Worm (Caenorhabditis elegans) whole organism, L4 larva: Measurements from ENCODE around the gene lab-2.

ENCODE experiments used
- F49E8.2 ChIP-seq: sonication (generic microtip); optimal IDR thresholded peaks from 2 replicates; lab custom pipeline; 2016; ENCODE audit warnings: missing compliant biosample characterization, mild to moderate bottlenecking, missing genetic modification characterization, borderline replicate concordance
- T26A8.4 ChIP-seq: fragments of 200-800 bp; sonication (Bioruptor generic); IDR thresholded peaks from 2 replicates; pipeline ENCODE4 v1.3.6; 2022; ENCODE audit warnings: missing genetic modification characterization, missing compliant biosample characterization
- ZK546.5 ChIP-seq, 2 experiments: sonication (generic microtip); optimal IDR thresholded peaks; 2 replicates each; lab custom pipeline; 2017; ENCODE audit warnings: missing biosample characterization in 2 of 2, missing genetic modification characterization in 2 of 2
- aly-2 ChIP-seq: sonication (generic microtip); optimal IDR thresholded peaks from 2 replicates; lab custom pipeline; 2018; ENCODE audit warnings: missing biosample characterization, missing genetic modification characterization
- ama-1 ChIP-seq: fragments of 150-350 bp; optimal IDR thresholded peaks from 2 replicates; lab custom pipeline; 2014; ENCODE audit warnings: inconsistent platforms, mixed read lengths
- arid-1 ChIP-seq: fragments of 200-800 bp; sonication (Bioruptor generic); conservative IDR thresholded peaks from 2 replicates; pipeline ENCODE4 v1.3.6; 2022; ENCODE audit warnings: missing genetic modification reagents, missing genetic modification characterization, missing compliant biosample characterization
- ceh-20 ChIP-seq: fragments of 200-800 bp; sonication (Bioruptor generic); IDR thresholded peaks from 2 replicates; pipeline ENCODE4 v1.3.6; 2022; ENCODE audit warnings: missing genetic modification reagents, missing genetic modification characterization, missing compliant biosample characterization
- ceh-28 ChIP-seq: fragments of 150-350 bp; optimal IDR thresholded peaks from 2 replicates; lab custom pipeline; 2014; ENCODE audit warnings: missing biosample characterization, missing genetic modification reagents, missing genetic modification characterization
- ceh-44 ChIP-seq: fragments of 200-800 bp; sonication (Bioruptor generic); IDR thresholded peaks from 2 replicates; pipeline ENCODE4 v1.3.6; 2022; ENCODE audit warnings: missing genetic modification reagents, missing genetic modification characterization, missing compliant biosample characterization
- ceh-62 ChIP-seq: sonication (generic microtip); optimal IDR thresholded peaks from 2 replicates; lab custom pipeline; 2017; ENCODE audit warnings: missing biosample characterization, missing genetic modification characterization
- ceh-82 ChIP-seq: sonication (generic microtip); optimal IDR thresholded peaks from 2 replicates; lab custom pipeline; 2017; ENCODE audit warnings: missing biosample characterization, missing genetic modification characterization
- daf-16 ChIP-seq, 3 experiments: sonication (generic microtip); optimal IDR thresholded peaks; 2 replicates each; lab custom pipeline; 2016 to 2017; ENCODE audit warnings: missing genetic modification characterization in 3 of 3, missing genetic modification reagents in 3 of 3, mild to moderate bottlenecking in 2 of 3, missing compliant biosample characterization in 2 of 3, missing biosample characterization in 1 of 3, moderate library complexity in 1 of 3
- daf-19 ChIP-seq: fragments of 200-800 bp; sonication (Bioruptor generic); conservative IDR thresholded peaks from 2 replicates; pipeline ENCODE4 v1.3.6; 2022; ENCODE audit warnings: missing genetic modification characterization, missing compliant biosample characterization
- dmd-9 ChIP-seq: fragments of 200-800 bp; sonication (Bioruptor generic); IDR thresholded peaks from 2 replicates; pipeline ENCODE4 v1.3.6; 2022; ENCODE audit warnings: missing genetic modification reagents, missing genetic modification characterization, missing compliant biosample characterization
- dpl-1 ChIP-seq: fragments of 150-350 bp; optimal IDR thresholded peaks from 2 replicates; lab custom pipeline; 2014; ENCODE audit warnings: missing biosample characterization, missing genetic modification reagents, missing genetic modification characterization
- duxl-1 ChIP-seq: sonication (generic microtip); optimal IDR thresholded peaks from 2 replicates; lab custom pipeline; 2016; ENCODE audit warnings: mild to moderate bottlenecking, missing genetic modification characterization, moderate library complexity, missing compliant biosample characterization; ENCODE audit not compliant: poor library complexity
- egl-43 ChIP-seq: fragments of 200-800 bp; sonication (Bioruptor generic); IDR thresholded peaks from 2 replicates; pipeline ENCODE4 v1.3.6; 2022; ENCODE audit warnings: missing genetic modification reagents, missing genetic modification characterization, missing compliant biosample characterization
- hif-1 ChIP-seq, 2 experiments: sonication (generic microtip); optimal IDR thresholded peaks; 2 replicates each; lab custom pipeline; 2016 to 2017; ENCODE audit warnings: missing compliant biosample characterization in 2 of 2, missing genetic modification characterization in 2 of 2, missing genetic modification reagents in 2 of 2, missing genotype in 2 of 2, mild to moderate bottlenecking in 1 of 2
- hlh-30 ChIP-seq: sonication (generic microtip); optimal IDR thresholded peaks from 2 replicates; lab custom pipeline; 2017; ENCODE audit warnings: antibody characterized with exemption, mild to moderate bottlenecking, missing genetic modification characterization, missing compliant biosample characterization; ENCODE audit not compliant: insufficient read depth
- jun-1 ChIP-seq: fragments of 150-350 bp; optimal IDR thresholded peaks from 2 replicates; lab custom pipeline; 2014; ENCODE audit warnings: missing biosample characterization, missing genetic modification reagents, missing genetic modification characterization
- lim-7 ChIP-seq: fragments of 200-800 bp; sonication (Bioruptor generic); IDR thresholded peaks from 2 replicates; pipeline ENCODE4 v1.3.6; 2022; ENCODE audit warnings: missing genetic modification characterization, missing compliant biosample characterization
- lin-29 ChIP-seq: fragments of 200-800 bp; sonication (Bioruptor generic); IDR thresholded peaks from 2 replicates; pipeline ENCODE4 v1.3.6; 2022; ENCODE audit warnings: missing genetic modification reagents, missing genetic modification characterization, missing compliant biosample characterization
- lir-3 ChIP-seq: sonication (generic microtip); optimal IDR thresholded peaks from 2 replicates; lab custom pipeline; 2016; ENCODE audit warnings: mild to moderate bottlenecking, missing genetic modification characterization, missing compliant biosample characterization
- lsy-2 ChIP-seq, 2 experiments: fragments of 150-350 bp in 1 of 2; sonication (generic microtip) in 1 of 2; optimal IDR thresholded peaks; 2 replicates each; lab custom pipeline; 2014 to 2017; ENCODE audit warnings: missing biosample characterization in 2 of 2, missing genetic modification characterization in 2 of 2
- madf-5 ChIP-seq, 2 experiments: fragments of 200-800 bp; sonication (Bioruptor generic); IDR thresholded peaks; 2 replicates each; pipeline ENCODE4 v1.3.6; 2022; ENCODE audit warnings: missing compliant biosample characterization in 2 of 2, missing genetic modification characterization in 2 of 2
- mdt-29 ChIP-seq: fragments of 200-800 bp; sonication (Bioruptor generic); IDR thresholded peaks from 2 replicates; pipeline ENCODE4 v1.3.6; 2022; ENCODE audit warnings: missing genetic modification reagents, missing genetic modification characterization, missing compliant biosample characterization
- mep-1 ChIP-seq: fragments of 150-350 bp; sonication (generic microtip); optimal IDR thresholded peaks from 3 replicates; lab custom pipeline; 2014; ENCODE audit warnings: missing biosample characterization, missing genetic modification characterization
- mxl-2 ChIP-seq: fragments of 200-800 bp; sonication (Bioruptor generic); conservative IDR thresholded peaks from 2 replicates; pipeline ENCODE4 v1.3.6; 2022; ENCODE audit warnings: missing genetic modification reagents, missing genetic modification characterization, missing compliant biosample characterization
- nhr-10 ChIP-seq: fragments of 150-350 bp; optimal IDR thresholded peaks from 2 replicates; lab custom pipeline; 2014; ENCODE audit warnings: missing biosample characterization, missing genetic modification characterization
- nhr-42 ChIP-seq: fragments of 200-800 bp; sonication (Bioruptor generic); IDR thresholded peaks from 2 replicates; pipeline ENCODE4 v1.3.6; 2022; ENCODE audit warnings: missing genetic modification characterization, missing compliant biosample characterization
- nhr-6 ChIP-seq: fragments of 150-350 bp; optimal IDR thresholded peaks from 2 replicates; lab custom pipeline; 2014; ENCODE audit warnings: missing biosample characterization, missing genetic modification characterization
- nhr-76 ChIP-seq: fragments of 150-350 bp; optimal IDR thresholded peaks from 2 replicates; lab custom pipeline; 2014; ENCODE audit warnings: missing biosample characterization, missing genetic modification characterization
- nhr-77 ChIP-seq: fragments of 150-350 bp; optimal IDR thresholded peaks from 2 replicates; lab custom pipeline; 2014; ENCODE audit warnings: missing biosample characterization, missing genetic modification characterization
- pha-4 ChIP-seq, 2 experiments: fragments of 150-350 bp in 1 of 2; fragments of 200-800 bp in 1 of 2; sonication (Bioruptor generic) in 1 of 2; IDR thresholded peaks in 1 of 2; optimal IDR thresholded peaks in 1 of 2; 2 replicates each; pipeline versions ENCODE4 v1.3.6 to Lab custom; 2014 to 2022; ENCODE audit warnings: missing genetic modification characterization in 2 of 2, missing genetic modification reagents in 2 of 2, missing biosample characterization in 1 of 2, missing compliant biosample characterization in 1 of 2
- php-3 ChIP-seq: fragments of 200-800 bp; sonication (Bioruptor generic); IDR thresholded peaks from 2 replicates; pipeline ENCODE4 v1.3.6; 2022; ENCODE audit warnings: missing genetic modification reagents, missing genetic modification characterization, missing compliant biosample characterization
- pqm-1 ChIP-seq: sonication (generic microtip); optimal IDR thresholded peaks from 2 replicates; lab custom pipeline; 2017; ENCODE audit warnings: missing biosample characterization, missing genetic modification characterization
- saeg-2 ChIP-seq: fragments of 200-800 bp; sonication (Bioruptor generic); IDR thresholded peaks from 2 replicates; pipeline ENCODE4 v1.3.6; 2022; ENCODE audit warnings: missing genetic modification reagents, missing genetic modification characterization, missing compliant biosample characterization
- set-16 ChIP-seq: fragments of 200-800 bp; sonication (Bioruptor generic); IDR thresholded peaks from 2 replicates; pipeline ENCODE4 v1.3.6; 2022; ENCODE audit warnings: missing genetic modification reagents, missing genetic modification characterization, missing compliant biosample characterization
- snpc-1.2 ChIP-seq: fragments of 200-800 bp; sonication (Bioruptor generic); IDR thresholded peaks from 2 replicates; pipeline ENCODE4 v1.3.6; 2022; ENCODE audit warnings: missing genetic modification reagents, missing genetic modification characterization, missing compliant biosample characterization
- vab-7 ChIP-seq: fragments of 200-800 bp; sonication (Bioruptor generic); IDR thresholded peaks from 2 replicates; pipeline ENCODE4 v1.3.6; 2022; ENCODE audit warnings: missing genetic modification reagents, missing genetic modification characterization, missing compliant biosample characterization
- zfp-2 ChIP-seq: sonication (generic microtip); optimal IDR thresholded peaks from 2 replicates; lab custom pipeline; 2016; ENCODE audit warnings: mild to moderate bottlenecking, missing genetic modification characterization, missing compliant biosample characterization

The lab-2 gene

DNA sequence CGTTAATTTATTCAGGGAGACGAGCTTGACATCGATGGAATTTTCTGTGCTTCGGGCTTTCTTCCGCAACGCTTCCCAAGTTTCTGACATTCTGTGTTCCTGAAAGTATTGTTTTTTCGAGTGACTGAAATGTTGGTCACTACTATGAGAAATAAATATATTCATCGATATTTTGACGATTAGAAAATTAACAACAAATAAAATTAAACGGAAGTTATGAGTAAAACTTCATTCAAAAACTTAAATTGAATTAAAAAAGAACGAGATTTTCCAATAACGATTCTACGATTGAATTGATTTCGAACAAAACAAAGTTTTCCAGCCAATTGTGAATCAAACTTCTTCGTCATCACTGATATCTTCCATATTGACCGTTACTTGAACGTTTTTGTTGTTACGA is 19.7 kb upstream of the lab-2 start, which contains the start of gene gos-28:
gos-28 (minus strand) TSS at position 101 of the 400 bp plus-strand sequence.
- TF ChIP-seq ama-1 (lab: Kevin White, UChicago) (peak; percentile 16), ceh-82 (tag; lab: Kevin White, UChicago) (no peak)

DNA sequence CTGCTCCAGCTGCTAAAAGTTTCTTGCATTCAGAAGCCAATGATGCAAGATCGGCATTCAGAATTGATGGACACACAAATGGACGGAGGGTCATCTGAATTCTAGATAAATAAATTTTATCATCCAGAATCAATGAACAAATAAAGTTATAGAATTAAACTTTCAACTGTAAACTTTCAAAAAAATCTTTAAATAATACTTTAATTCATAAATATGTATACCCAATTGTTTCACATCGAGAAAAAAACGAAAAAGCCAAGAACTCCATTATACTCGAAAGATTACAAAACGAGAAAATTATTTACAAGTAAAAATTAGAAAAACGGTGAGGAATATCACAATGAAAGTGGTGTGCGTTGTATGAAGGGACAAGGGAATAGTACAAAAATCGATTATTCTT is 17.6 kb upstream of the lab-2 start, which contains the start of gene F08F8.7:
F08F8.7 (minus strand) TSS at position 101 of the 400 bp plus-strand sequence.
- TF ChIP-seq daf-16 (GFP tag; optimal IDR thresholded peaks at IDR 0.05; lab: Kevin White, UChicago) = no peak
- TF ChIP-seq daf-16 (tag; optimal IDR thresholded peaks at IDR 0.05; lab: Kevin White, UChicago) = peak; percentile 7
- TF ChIP-seq pqm-1 (tag; lab: Kevin White, UChicago) = no peak
- TF ChIP-seq, all 104 proteins: peak for 1

DNA sequence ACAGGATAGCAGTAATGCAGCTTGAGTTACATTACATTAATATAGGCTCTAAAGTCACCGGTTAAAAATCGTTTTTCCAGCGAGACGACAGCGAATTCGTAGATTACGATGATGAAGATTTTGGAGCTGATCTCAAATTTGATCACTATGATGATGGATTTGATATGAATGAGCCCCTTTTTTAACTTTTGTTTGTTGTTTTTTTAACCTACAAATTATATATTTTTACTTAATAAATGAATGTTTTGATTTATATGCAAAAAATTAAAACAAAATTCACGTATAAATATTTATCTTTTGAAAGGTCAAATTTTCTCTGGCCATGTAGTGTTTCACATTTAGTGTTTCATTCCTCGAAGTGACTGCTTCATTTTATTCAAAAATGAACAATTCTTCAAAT is 14.0 kb upstream of the lab-2 start, which contains the start of gene F08F8.6:
F08F8.6 (plus strand) TSS at position 301 of the 400 bp plus-strand sequence.
- TF ChIP-seq ZK546.5 (tag; optimal IDR thresholded peaks at IDR 0.05; lab: Kevin White, UChicago) (no peak), pqm-1 (tag; lab: Kevin White, UChicago) (no peak), ceh-44 (GFP tag; lab: Robert Waterston, UW) (no peak)

DNA sequence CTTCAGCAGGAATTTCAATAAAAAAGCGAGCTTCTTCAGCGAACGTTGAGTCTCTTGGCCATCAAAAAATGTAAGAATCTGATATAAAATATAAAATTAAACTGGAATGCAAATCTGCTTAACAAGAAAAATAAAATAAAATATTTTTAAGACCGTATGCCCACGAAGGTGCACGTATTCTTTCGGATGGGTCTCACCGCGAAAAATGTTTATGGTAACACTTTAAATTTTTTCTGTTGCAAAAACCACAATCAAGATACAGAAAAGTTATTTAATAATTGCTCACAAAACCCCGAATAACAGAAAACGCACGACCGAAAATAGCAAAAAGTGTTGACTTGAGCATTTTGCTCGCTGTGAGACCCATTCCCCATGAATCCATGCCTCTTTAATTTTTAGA is 9.7 kb upstream of the lab-2 start:
- TF ChIP-seq duxl-1 (tag; lab: Kevin White, UChicago) = no peak
- no peak for TF ChIP-seq zfp-2
- no peak for TF ChIP-seq mep-1 (tag; lab: Kevin White, UChicago)
- TF ChIP-seq mxl-2 (GFP tag; lab: Robert Waterston, UW) = no peak
- TF ChIP-seq ceh-20 = no peak
- TF ChIP-seq php-3 (GFP tag; lab: Robert Waterston, UW) = no peak
- no peak for TF ChIP-seq nhr-77 (tag; lab: Kevin White, UChicago)
- TF ChIP-seq F49E8.2 (tag; lab: Kevin White, UChicago) = no peak
- no peak for TF ChIP-seq T26A8.4 (GFP tag; lab: Robert Waterston, UW)
- TF ChIP-seq lsy-2 (tag; optimal IDR thresholded peaks at IDR 0.05; lab: Kevin White, UChicago) = no peak
- TF ChIP-seq mdt-29 (GFP tag; lab: Robert Waterston, UW) = no peak
- TF ChIP-seq, all 104 proteins: peak for 0

DNA sequence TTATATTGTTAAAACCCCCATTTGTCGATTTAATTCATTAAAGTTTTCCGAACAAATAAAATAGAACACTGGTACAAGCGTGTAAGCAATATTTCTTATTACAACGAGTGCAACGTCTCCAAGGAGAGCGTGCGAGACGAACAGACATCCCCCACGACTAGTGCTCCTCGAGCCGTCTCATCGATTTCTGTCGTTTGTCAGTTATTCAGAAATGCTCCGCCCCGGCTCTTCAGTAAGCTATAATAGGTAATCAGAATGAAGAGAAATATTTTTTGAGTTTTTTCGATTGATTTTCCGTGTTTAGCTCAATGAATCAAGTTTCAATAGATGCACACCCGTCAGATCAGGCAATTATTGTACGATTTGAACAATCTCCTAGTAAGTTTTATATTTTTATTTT is 9.3 kb upstream of the lab-2 start, which contains the start of gene kap-1:
kap-1 (plus strand) TSS at position 143 of the 400 bp plus-strand sequence.
- TF ChIP-seq madf-5 (GFP tag; IDR thresholded peaks at IDR 0.05; lab: Robert Waterston, UW) = no peak
- TF ChIP-seq daf-19 (GFP tag; lab: Robert Waterston, UW) = no peak
- TF ChIP-seq ceh-82 (tag; lab: Kevin White, UChicago) = no peak
- no peak for TF ChIP-seq hlh-30 (tag; lab: Kevin White, UChicago)
- TF ChIP-seq dpl-1 (GFP tag; lab: Kevin White, UChicago) = no peak
- TF ChIP-seq nhr-6 (tag; lab: Kevin White, UChicago) = no peak
- TF ChIP-seq jun-1 (tag; lab: Kevin White, UChicago) = no peak
- TF ChIP-seq nhr-10 (tag; lab: Kevin White, UChicago) = no peak
- no peak for TF ChIP-seq aly-2 (tag; lab: Kevin White, UChicago)
- TF ChIP-seq pqm-1 (tag; lab: Kevin White, UChicago) = no peak
- no peak for TF ChIP-seq arid-1 (GFP tag; lab: Robert Waterston, UW)
- TF ChIP-seq duxl-1 (tag; lab: Kevin White, UChicago) = peak; percentile 13
- 0 out of 2 replicates have a peak, but pooled peaks have one; percentile 11 for TF ChIP-seq snpc-1.2
- TF ChIP-seq ceh-28 (tag; lab: Kevin White, UChicago) = no peak
- no peak for TF ChIP-seq set-16 (GFP tag; lab: Robert Waterston, UW)
- no peak for TF ChIP-seq pha-4 (GFP tag; IDR thresholded peaks at IDR 0.05; lab: Robert Waterston, UW)
- TF ChIP-seq pha-4 (tag; optimal IDR thresholded peaks at IDR 0.05; lab: Kevin White, UChicago) = no peak
- TF ChIP-seq egl-43 (GFP tag; lab: Robert Waterston, UW) = peak; percentile 64
- TF ChIP-seq lir-3 (tag; lab: Kevin White, UChicago) = no peak
- no peak for TF ChIP-seq nhr-76
- TF ChIP-seq ceh-20 = no peak
- TF ChIP-seq nhr-42 (GFP tag; lab: Robert Waterston, UW) = no peak
- TF ChIP-seq dmd-9 (GFP tag; lab: Robert Waterston, UW) = no peak
- TF ChIP-seq ceh-62 (tag; lab: Kevin White, UChicago) = no peak
- TF ChIP-seq daf-16 (GFP tag; optimal IDR thresholded peaks at IDR 0.05; lab: Kevin White, UChicago) = peak in 1 of 2 experiments; percentile 12
- TF ChIP-seq daf-16 (tag; optimal IDR thresholded peaks at IDR 0.05; lab: Kevin White, UChicago) = peak; percentile 18
- no peak for TF ChIP-seq hif-1 (tag; optimal IDR thresholded peaks at IDR 0.05; lab: Kevin White, UChicago)
- no peak for TF ChIP-seq lim-7 (GFP tag; lab: Robert Waterston, UW)
- peak in 1 of 2 experiments; percentile 33 for TF ChIP-seq lsy-2 (tag; optimal IDR thresholded peaks at IDR 0.05; lab: Kevin White, UChicago)
- TF ChIP-seq vab-7 (GFP tag; lab: Robert Waterston, UW) = no peak
- no peak for TF ChIP-seq lin-29 (GFP tag; lab: Robert Waterston, UW)
- no peak for TF ChIP-seq saeg-2 (GFP tag; lab: Robert Waterston, UW)
